Worm (Caenorhabditis elegans) whole organism, young adult: ENCODE data around the gene F09G2.8.

Source experiments
- ets-4 ChIP-seq: fragments of 200-800 bp; sonication (Bioruptor generic); optimal IDR thresholded peaks from 2 replicates; lab custom pipeline; 2018; ENCODE audit warnings: mild to moderate bottlenecking, missing genetic modification characterization, missing compliant biosample characterization
- snpc-1.3 ChIP-seq: sonication (generic microtip); optimal IDR thresholded peaks from 2 replicates; lab custom pipeline; 2017; ENCODE audit warnings: missing genetic modification characterization, mild to moderate bottlenecking, missing compliant biosample characterization, antibody characterized with exemption, moderate library complexity, missing genotype, missing genetic modification reagents; ENCODE audit not compliant: insufficient read depth

- no peak for TF ChIP-seq snpc-1.3 (tag; lab: Kevin White, UChicago)
- no peak for TF ChIP-seq ets-4
Observed at ce11 chrV:7223941-7224340, 30.5 kb upstream of the F09G2.8 start, which contains the start of gene C13F10.1.
